Fruit fly (Drosophila melanogaster) whole organism, embryonic: ENCODE measurements around the gene Grip91.

Experiments
- Atf6 ChIP-seq: fragments of 200-800 bp; sonication (Bioruptor generic); IDR thresholded peaks from 2 replicates; pipeline ENCODE4 v1.3.6; 2022; ENCODE audit warnings: missing biosample characterization, missing genetic modification characterization
- CG10431 ChIP-seq: fragments of 200-800 bp; sonication (Bioruptor generic); optimal IDR thresholded peaks from 3 replicates; lab custom pipeline; 2018; ENCODE audit warnings: missing biosample characterization, mild to moderate bottlenecking, missing genetic modification characterization
- CG11247 ChIP-seq: fragments of 200-800 bp; sonication (Bioruptor generic); IDR thresholded peaks from 2 replicates; pipeline ENCODE4 v1.3.6; 2022; ENCODE audit warnings: missing biosample characterization, missing genetic modification characterization
- CG11456 ChIP-seq: fragments of 200-800 bp; sonication (Bioruptor generic); IDR thresholded peaks from 3 replicates; pipeline ENCODE4 v1.3.6; 2022; ENCODE audit warnings: missing biosample characterization, missing genetic modification characterization
- CG12104 ChIP-seq: fragments of 200-800 bp; sonication (Bioruptor generic); optimal IDR thresholded peaks from 3 replicates; lab custom pipeline; 2016; ENCODE audit warnings: missing biosample characterization, missing genetic modification characterization
- CG12744 ChIP-seq: fragments of 200-800 bp; sonication (Bioruptor generic); optimal IDR thresholded peaks from 2 replicates; lab custom pipeline; 2016; ENCODE audit warnings: missing biosample characterization, missing genetic modification characterization
- CG14050 ChIP-seq: fragments of 200-800 bp; sonication (Bioruptor generic); IDR thresholded peaks from 3 replicates; pipeline ENCODE4 v1.3.6; 2022; ENCODE audit warnings: missing biosample characterization, missing genetic modification characterization
- CG15073 ChIP-seq: fragments of 200-800 bp; sonication (Bioruptor generic); optimal IDR thresholded peaks from 2 replicates; lab custom pipeline; 2016; ENCODE audit warnings: missing biosample characterization, missing genetic modification characterization
- CG1603 ChIP-seq: fragments of 200-800 bp; sonication (Bioruptor generic); optimal IDR thresholded peaks from 2 replicates; lab custom pipeline; 2019; ENCODE audit warnings: missing biosample characterization, mild to moderate bottlenecking, missing genetic modification characterization, moderate library complexity
- CG1792 ChIP-seq: fragments of 200-800 bp; sonication (Bioruptor generic); optimal IDR thresholded peaks from 2 replicates; lab custom pipeline; 2016; ENCODE audit warnings: missing biosample characterization, missing genetic modification characterization
- CG1832 ChIP-seq: fragments of 200-800 bp; sonication (Bioruptor generic); optimal IDR thresholded peaks from 2 replicates; lab custom pipeline; 2017; ENCODE audit warnings: missing biosample characterization, mild to moderate bottlenecking, missing genetic modification characterization, inconsistent platforms
- CG2129 ChIP-seq: fragments of 200-800 bp; sonication (Bioruptor generic); IDR thresholded peaks from 2 replicates; pipeline ENCODE4 v1.3.6; 2022; ENCODE audit warnings: missing biosample characterization, missing genetic modification characterization; ENCODE audit not compliant: partially characterized antibody
- CG2712 ChIP-seq: fragments of 200-800 bp; optimal IDR thresholded peaks from 3 replicates; lab custom pipeline; 2019; ENCODE audit warnings: missing biosample characterization, mild to moderate bottlenecking, missing genetic modification characterization, moderate library complexity
- CG31365 ChIP-seq: fragments of 200-800 bp; sonication (Bioruptor generic); optimal IDR thresholded peaks from 2 replicates; lab custom pipeline; 2018; ENCODE audit warnings: missing biosample characterization, mild to moderate bottlenecking, missing genetic modification characterization
- CG31441 ChIP-seq: fragments of 200-800 bp; sonication (Bioruptor generic); IDR thresholded peaks from 2 replicates; pipeline ENCODE4 v1.3.6; 2022; ENCODE audit warnings: missing biosample characterization, missing genetic modification characterization
- CG3281 ChIP-seq: fragments of 200-800 bp; sonication (Bioruptor generic); optimal IDR thresholded peaks from 3 replicates; lab custom pipeline; 2017; ENCODE audit warnings: missing biosample characterization, mild to moderate bottlenecking, missing genetic modification characterization
- CG33557 ChIP-seq: fragments of 200-800 bp; sonication (Bioruptor generic); optimal IDR thresholded peaks from 2 replicates; lab custom pipeline; 2019; ENCODE audit warnings: missing biosample characterization, mild to moderate bottlenecking, missing genetic modification characterization, moderate library complexity
- CG3407 ChIP-seq: fragments of 200-800 bp; sonication (Bioruptor generic); optimal IDR thresholded peaks from 2 replicates; lab custom pipeline; 2018; ENCODE audit warnings: missing biosample characterization, mild to moderate bottlenecking, missing genetic modification characterization
- CG34224 ChIP-seq: fragments of 200-800 bp; sonication (Bioruptor generic); IDR thresholded peaks from 3 replicates; pipeline ENCODE4 v1.3.6; 2022; ENCODE audit warnings: missing biosample characterization, missing genetic modification characterization; ENCODE audit not compliant: partially characterized antibody
- CG6854 ChIP-seq: fragments of 200-800 bp; sonication (Bioruptor generic); optimal IDR thresholded peaks from 3 replicates; lab custom pipeline; 2017; ENCODE audit warnings: missing biosample characterization, mild to moderate bottlenecking, missing genetic modification characterization
- CG8281 ChIP-seq: fragments of 200-800 bp; sonication (Bioruptor generic); optimal IDR thresholded peaks from 2 replicates; lab custom pipeline; 2018; ENCODE audit warnings: missing biosample characterization, mild to moderate bottlenecking, missing genetic modification characterization, moderate library complexity
- CG8290 ChIP-seq, 3 experiments: fragments of 200-800 bp; sonication (Bioruptor generic); optimal IDR thresholded peaks; 2 replicates each; lab custom pipeline; 2016 to 2019; ENCODE audit warnings: missing biosample characterization in 3 of 3, missing genetic modification characterization in 3 of 3, mild to moderate bottlenecking in 2 of 3, moderate library complexity in 1 of 3
- Dad ChIP-seq: fragments of 200-800 bp; sonication (Bioruptor generic); optimal IDR thresholded peaks from 3 replicates; lab custom pipeline; 2016; ENCODE audit warnings: missing biosample characterization, missing genetic modification characterization
- Dbx ChIP-seq: fragments of 200-800 bp; sonication (Bioruptor generic); IDR thresholded peaks from 3 replicates; pipeline ENCODE4 v1.3.6; 2022; ENCODE audit warnings: missing biosample characterization, missing genetic modification characterization
- H15 ChIP-seq: fragments of 200-800 bp; sonication (Bioruptor generic); IDR thresholded peaks from 3 replicates; pipeline ENCODE4 v1.3.6; 2022; ENCODE audit warnings: missing biosample characterization, missing genetic modification characterization
- HHEX ChIP-seq: fragments of 200-800 bp; sonication (Bioruptor generic); optimal IDR thresholded peaks from 3 replicates; lab custom pipeline; 2017; ENCODE audit warnings: missing biosample characterization, mild to moderate bottlenecking, missing genetic modification characterization, missing genetic modification reagents
- HLHmδ ChIP-seq: fragments of 200-800 bp; sonication (Bioruptor generic); optimal IDR thresholded peaks from 2 replicates; lab custom pipeline; 2018; ENCODE audit warnings: missing biosample characterization, mild to moderate bottlenecking, missing genetic modification characterization, moderate library complexity
- Hand ChIP-seq: fragments of 200-800 bp; sonication (Bioruptor generic); optimal IDR thresholded peaks from 2 replicates; lab custom pipeline; 2017; ENCODE audit warnings: mild to moderate bottlenecking, missing biosample characterization, missing genetic modification reagents, missing genetic modification characterization
- Nf-YB ChIP-seq: fragments of 200-800 bp; sonication (Bioruptor generic); optimal IDR thresholded peaks from 3 replicates; lab custom pipeline; 2019; ENCODE audit warnings: missing biosample characterization, mild to moderate bottlenecking, missing genetic modification characterization, moderate library complexity
- Opbp ChIP-seq: fragments of 200-800 bp; sonication (Bioruptor generic); IDR thresholded peaks from 3 replicates; pipeline ENCODE4 v1.3.6; 2022; ENCODE audit warnings: missing biosample characterization, missing genetic modification characterization; ENCODE audit not compliant: partially characterized antibody
- Rfx ChIP-seq: fragments of 200-800 bp; sonication (Bioruptor generic); IDR thresholded peaks from 2 replicates; pipeline ENCODE4 v1.3.6; 2022; ENCODE audit warnings: missing biosample characterization, missing genetic modification characterization
- Scr ChIP-seq: fragments of 200-800 bp; sonication (Bioruptor generic); IDR thresholded peaks from 2 replicates; pipeline ENCODE4 v1.3.6; 2022; ENCODE audit warnings: missing biosample characterization, missing genetic modification characterization; ENCODE audit not compliant: partially characterized antibody
- amos ChIP-seq: fragments of 200-800 bp; sonication (Bioruptor generic); IDR thresholded peaks from 2 replicates; pipeline ENCODE4 v1.3.6; 2022; ENCODE audit warnings: missing biosample characterization, missing genetic modification characterization; ENCODE audit not compliant: partially characterized antibody
- br ChIP-seq: fragments of >200 bp; optimal IDR thresholded peaks from 2 replicates; lab custom pipeline; 2017
- chm ChIP-seq: fragments of 200-800 bp; sonication (Bioruptor generic); IDR thresholded peaks from 2 replicates; pipeline ENCODE4 v1.3.6; 2022; ENCODE audit warnings: missing biosample characterization, missing genetic modification characterization
- eve ChIP-seq, 2 experiments: fragments of >200 bp; optimal IDR thresholded peaks; 2 replicates each; lab custom pipeline; 2017; ENCODE audit warnings: missing biosample characterization in 2 of 2, missing genetic modification characterization in 2 of 2
- exex ChIP-seq: fragments of 200-800 bp; sonication (Bioruptor generic); optimal IDR thresholded peaks from 4 replicates; lab custom pipeline; 2018; ENCODE audit warnings: missing biosample characterization, mild to moderate bottlenecking, missing genetic modification characterization, moderate library complexity
- fru ChIP-seq: fragments of >200 bp; optimal IDR thresholded peaks from 2 replicates; lab custom pipeline; 2017
- gce ChIP-seq: fragments of 200-800 bp; sonication (Bioruptor generic); IDR thresholded peaks from 3 replicates; pipeline ENCODE4 v1.3.6; 2022; ENCODE audit warnings: missing biosample characterization, missing genetic modification characterization
- gcm2 ChIP-seq: fragments of 200-800 bp; sonication (Bioruptor generic); optimal IDR thresholded peaks from 2 replicates; lab custom pipeline; 2016; ENCODE audit warnings: missing biosample characterization, missing genetic modification characterization
- her ChIP-seq: fragments of 200-800 bp; sonication (Bioruptor generic); optimal IDR thresholded peaks from 2 replicates; lab custom pipeline; 2016; ENCODE audit warnings: missing biosample characterization, missing genetic modification characterization
- nerfin-1 ChIP-seq: fragments of 200-800 bp; sonication (Bioruptor generic); optimal IDR thresholded peaks from 3 replicates; lab custom pipeline; 2019; ENCODE audit warnings: missing biosample characterization, mild to moderate bottlenecking, missing genetic modification characterization, moderate library complexity
- oc ChIP-seq: fragments of 200-800 bp; sonication (Bioruptor generic); optimal IDR thresholded peaks from 2 replicates; lab custom pipeline; 2018; ENCODE audit warnings: missing biosample characterization, mild to moderate bottlenecking, missing genetic modification characterization, moderate library complexity
- ranshi ChIP-seq: fragments of 200-800 bp; sonication (Bioruptor generic); IDR thresholded peaks from 2 replicates; pipeline ENCODE4 v1.3.6; 2022; ENCODE audit warnings: missing biosample characterization, missing genetic modification characterization
- sob ChIP-seq: fragments of 200-800 bp; sonication (Bioruptor generic); IDR thresholded peaks from 2 replicates; pipeline ENCODE4 v1.3.6; 2022; ENCODE audit warnings: missing biosample characterization, missing genetic modification characterization
- unc-4 ChIP-seq: fragments of 200-800 bp; sonication (Bioruptor generic); IDR thresholded peaks from 2 replicates; pipeline ENCODE4 v1.3.6; 2022; ENCODE audit warnings: missing biosample characterization, missing genetic modification characterization; ENCODE audit not compliant: partially characterized antibody
- wor ChIP-seq: fragments of 200-800 bp; sonication (Bioruptor generic); IDR thresholded peaks from 2 replicates; pipeline ENCODE4 v1.3.6; 2022; ENCODE audit warnings: missing biosample characterization, missing genetic modification characterization
- zen ChIP-seq: fragments of 200-800 bp; sonication (Bioruptor generic); optimal IDR thresholded peaks from 3 replicates; lab custom pipeline; 2018; ENCODE audit warnings: missing biosample characterization, mild to moderate bottlenecking, missing genetic modification characterization, moderate library complexity
- zf30C ChIP-seq: fragments of 200-800 bp; sonication (Bioruptor generic); optimal IDR thresholded peaks from 3 replicates; lab custom pipeline; 2018; ENCODE audit warnings: missing biosample characterization, mild to moderate bottlenecking, missing genetic modification characterization

The Grip91 gene

DNA sequence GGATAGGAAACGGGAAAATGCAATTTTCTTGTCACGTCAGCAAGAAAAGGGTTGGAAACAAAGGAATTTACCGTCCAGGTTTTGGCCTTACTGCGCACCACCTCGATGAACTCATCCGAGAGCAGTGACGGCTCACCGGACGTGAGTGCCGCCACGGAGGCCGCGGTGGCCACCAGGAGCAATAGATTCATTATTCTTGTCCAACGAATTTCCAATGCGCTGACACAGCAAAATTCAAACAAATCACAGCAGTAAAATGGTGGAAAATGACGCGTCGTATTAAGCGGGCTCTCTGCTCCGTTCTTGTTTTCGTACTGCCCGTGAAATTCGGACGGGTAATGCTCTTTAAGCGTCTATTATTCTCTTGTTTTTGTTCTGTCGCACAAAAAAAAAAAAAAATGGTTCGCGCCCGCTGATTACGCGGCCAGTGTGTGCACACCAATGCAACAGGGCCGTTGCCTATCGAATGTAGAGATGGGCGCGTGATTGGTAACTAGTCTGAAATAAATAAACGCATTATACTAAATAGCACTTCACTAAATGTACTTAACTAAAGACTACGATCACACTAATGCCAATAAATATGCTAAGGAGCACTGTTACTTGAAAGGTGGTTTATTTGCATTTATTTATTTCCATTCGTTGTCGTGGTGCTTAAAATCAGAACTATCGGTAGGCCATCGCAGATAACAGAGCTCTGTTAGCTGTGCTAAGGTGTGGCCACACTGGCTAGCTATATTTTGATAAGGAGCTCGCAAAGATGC, 37.4 kb upstream of the Grip91 start, which contains the start of the genes CtsB and amrt (continued):
- TF ChIP-seq unc-4 (GFP tag; lab: Robert Waterston, UW) = peak; percentile 80; the same call in 1 of the 2 replicates
- TF ChIP-seq CG15073 = no peak
- TF ChIP-seq Dad (GFP tag; lab: Kevin White, UChicago) = peak; percentile 39
- no peak for TF ChIP-seq gce
- peak; percentile 33; the same call in 1 of the 2 replicates for TF ChIP-seq CG31441 (GFP tag; lab: Robert Waterston, UW)
- TF ChIP-seq CG10431 (GFP tag; lab: Kevin White, UChicago) = no peak
- no peak for TF ChIP-seq Nf-YB
- TF ChIP-seq fru (lab: Kevin White, UChicago) = no peak
- no peak for TF ChIP-seq CG3407
- TF ChIP-seq gcm2 (GFP tag; lab: Kevin White, UChicago) = no peak
- TF ChIP-seq HLHmδ = no peak
- peak; percentile 70 for TF ChIP-seq CG2129 (GFP tag; lab: Robert Waterston, UW)
- no peak for TF ChIP-seq CG1832 (GFP tag; lab: Kevin White, UChicago)
- TF ChIP-seq CG6854 (GFP tag; lab: Kevin White, UChicago) = no peak
- peak; percentile 76 for TF ChIP-seq amos
- peak; percentile 42 for TF ChIP-seq CG1792 (GFP tag; lab: Kevin White, UChicago)
- no peak for TF ChIP-seq chm
- TF ChIP-seq wor (GFP tag; lab: Robert Waterston, UW) = no peak
- peak; percentile 9 for TF ChIP-seq CG12104 (GFP tag; lab: Kevin White, UChicago)
- peak; percentile 89 for TF ChIP-seq Scr
- TF ChIP-seq oc = no peak
- no peak for TF ChIP-seq CG8281 (tag; lab: Kevin White, UChicago)
- 0 out of 3 replicates have a peak, but pooled peaks have one; percentile 48 for TF ChIP-seq Dbx
- peak; percentile 26 for TF ChIP-seq CG12744 (GFP tag; lab: Kevin White, UChicago)
- TF ChIP-seq CG11456 (GFP tag; lab: Robert Waterston, UW) = no peak
- TF ChIP-seq eve (GFP tag; optimal IDR thresholded peaks at IDR 0.05; lab: Kevin White, UChicago) = peak in 1 of 2 experiments; percentile 11
- TF ChIP-seq H15 (GFP tag; lab: Robert Waterston, UW) = no peak
- peak; percentile 67; the same call in 2 of the 3 replicates for TF ChIP-seq CG34224
- TF ChIP-seq Rfx (GFP tag; lab: Robert Waterston, UW) = peak; percentile 71; the same call in 1 of the 2 replicates
- peak; percentile 22 for TF ChIP-seq exex
- peak; percentile 37 for TF ChIP-seq her (GFP tag; lab: Kevin White, UChicago)
- peak; percentile 57 for TF ChIP-seq CG8290 (GFP tag; optimal IDR thresholded peaks at IDR 0.05; lab: Kevin White, UChicago)
- peak in 1 of 2 experiments; percentile 19 for TF ChIP-seq CG8290 (tag; optimal IDR thresholded peaks at IDR 0.05; lab: Kevin White, UChicago)
- TF ChIP-seq Atf6 (GFP tag; lab: Robert Waterston, UW) = no peak
- TF ChIP-seq CG31365 (tag; lab: Kevin White, UChicago) = no peak
- TF ChIP-seq ranshi (GFP tag; lab: Robert Waterston, UW) = no peak
- no peak for TF ChIP-seq CG11247 (GFP tag; lab: Robert Waterston, UW)
- TF ChIP-seq CG3281 = no peak
- TF ChIP-seq CG33557 (GFP tag; lab: Kevin White, UChicago) = peak; percentile 36
- TF ChIP-seq br (lab: Kevin White, UChicago) = no peak
- TF ChIP-seq sob = 0 out of 2 replicates have a peak, but pooled peaks have one; percentile 30
- TF ChIP-seq zf30C (GFP tag; lab: Kevin White, UChicago) = no peak
- TF ChIP-seq nerfin-1 (tag; lab: Kevin White, UChicago) = peak; percentile 4
- TF ChIP-seq Hand (GFP tag; lab: Kevin White, UChicago) = no peak
- TF ChIP-seq Opbp (GFP tag; lab: Robert Waterston, UW) = peak; percentile 52; the same call in 1 of the 3 replicates
- TF ChIP-seq CG14050 (GFP tag; lab: Robert Waterston, UW) = no peak
- peak; percentile 55 for TF ChIP-seq CG2712 (tag; lab: Kevin White, UChicago)
- peak; percentile 66 for TF ChIP-seq CG1603 (tag; lab: Kevin White, UChicago)
- no peak for TF ChIP-seq HHEX (GFP tag; lab: Kevin White, UChicago)
- peak; percentile 40 for TF ChIP-seq zen
